Fruit fly (Drosophila melanogaster): Measurements from ENCODE around the gene CG43179.

DNA sequence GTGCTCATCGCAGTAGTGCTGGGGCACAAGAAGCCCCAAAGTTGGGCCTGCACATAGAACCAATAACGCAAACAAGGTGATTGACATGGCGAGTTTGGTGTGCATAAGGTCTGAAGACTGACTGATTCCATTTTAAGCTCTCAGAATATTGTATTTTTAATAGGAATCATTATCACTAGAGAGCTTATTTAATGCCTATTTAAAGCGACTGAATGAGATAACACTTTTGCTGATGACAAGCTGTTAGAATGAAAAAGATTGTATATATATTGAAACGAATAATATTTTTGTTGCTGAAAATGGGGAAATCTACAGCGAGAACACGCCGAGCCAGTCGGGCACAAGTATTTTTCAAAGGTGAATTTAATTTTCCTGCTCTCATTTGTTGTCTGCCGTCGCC, 10.5 kb upstream of the CG43179 start, which contains the start of gene CG9616:
- no peak for TF ChIP-seq ttk (optimal IDR thresholded peaks at IDR 0.05)
- TF ChIP-seq Sin3A (optimal IDR thresholded peaks at IDR 0.05): no peak
- TF ChIP-seq insv (optimal IDR thresholded peaks at IDR 0.05): no peak
- TF ChIP-seq psq (optimal IDR thresholded peaks at IDR 0.05): no peak
- no peak for TF ChIP-seq Myc (optimal IDR thresholded peaks at IDR 0.05)

All from Kc167 (cell line).